Worm (Caenorhabditis elegans): ENCODE data around the gene C43D7.8.

DNA sequence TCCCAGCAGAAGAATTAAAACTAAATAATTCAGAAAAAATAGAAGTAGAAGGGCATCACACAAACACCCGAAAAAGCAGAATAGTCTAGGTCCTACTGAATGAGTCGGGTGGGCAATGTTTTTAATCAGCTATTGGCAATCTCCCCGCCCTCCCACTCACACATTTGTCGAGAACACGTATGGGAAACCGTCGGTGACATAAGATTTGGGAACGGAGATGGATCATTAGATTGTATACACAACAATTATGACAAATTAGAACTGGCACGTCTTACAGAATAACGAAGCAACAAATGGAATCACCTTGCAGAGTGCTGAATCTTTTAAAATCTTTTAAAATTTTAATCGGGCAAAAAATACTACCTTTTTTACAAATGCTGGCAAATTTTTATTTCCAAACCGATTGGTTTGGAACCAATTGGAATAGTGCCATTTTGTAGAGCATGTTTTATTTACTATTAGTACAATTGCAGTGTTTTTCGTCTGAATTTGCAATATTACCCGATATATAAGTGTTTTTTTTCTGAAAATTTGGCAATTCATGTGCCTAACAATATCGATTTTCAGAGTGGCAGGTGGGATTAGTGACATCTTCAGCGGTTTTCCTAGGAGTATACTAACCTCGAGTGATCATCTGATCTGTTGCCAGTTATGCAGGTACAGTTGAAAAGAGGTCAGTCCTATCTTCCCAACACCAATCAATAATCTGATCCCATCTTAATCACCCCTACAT lies 23.1 kb downstream of the C43D7.8 start, which contains the start of the genes F55C9.3 and fbxb-57:
- TF ChIP-seq pha-4 (GFP tag; IDR thresholded peaks at IDR 0.05), result no peak
- TF ChIP-seq pha-4 (tag; optimal IDR thresholded peaks at IDR 0.05), result no peak
- TF ChIP-seq mxl-3 (GFP tag; optimal IDR thresholded peaks at IDR 0.05), result no peak
- no peak for TF ChIP-seq snpc-4 (tag; optimal IDR thresholded peaks at IDR 0.05)

Data from whole organism, L4 larva.